Worm (Caenorhabditis elegans): ENCODE results near the gene fbxa-15.

ce11 chrIII:1321561-1321960 is at the start of gene fbxa-15:
- TF ChIP-seq ama-1 (optimal IDR thresholded peaks at IDR 0.05) (no peak), B0310.2 (tag; optimal IDR thresholded peaks at IDR 0.05) (no peak), F13C5.2 (tag; optimal IDR thresholded peaks at IDR 0.05) (no peak), ets-7 (tag; optimal IDR thresholded peaks at IDR 0.05) (no peak), flt-1 (GFP tag; IDR thresholded peaks at IDR 0.05) (no peak), scrt-1 (GFP tag; IDR thresholded peaks at IDR 0.05) (no peak), ceh-36 (tag; optimal IDR thresholded peaks at IDR 0.05) (no peak), pes-1 (GFP tag; IDR thresholded peaks at IDR 0.05) (no peak), sea-1 (GFP tag; conservative IDR thresholded peaks at IDR 0.05) (no peak), hmg-4 (GFP tag; optimal IDR thresholded peaks at IDR 0.05) (no peak), aly-1 (tag; optimal IDR thresholded peaks at IDR 0.05) (no peak), hmbx-1 (tag; optimal IDR thresholded peaks at IDR 0.05) (no peak)
